Fruit fly (Drosophila melanogaster) whole organism, prepupa: ENCODE data around the gene CG13063.

Experiments
- CG11294 ChIP-seq: fragments of 200-800 bp; sonication (Bioruptor generic); IDR thresholded peaks from 2 replicates; pipeline ENCODE4 v1.3.6; 2022; ENCODE audit warnings: missing biosample characterization, missing genetic modification characterization
- CG1621 ChIP-seq: fragments of 200-800 bp; sonication (Bioruptor generic); optimal IDR thresholded peaks from 3 replicates; lab custom pipeline; 2018; ENCODE audit warnings: missing biosample characterization, mild to moderate bottlenecking, missing genetic modification characterization
- CG32006 ChIP-seq: fragments of 200-800 bp; sonication (Bioruptor generic); optimal IDR thresholded peaks from 3 replicates; lab custom pipeline; 2017; ENCODE audit warnings: missing biosample characterization, mild to moderate bottlenecking, missing genetic modification characterization
- CG3919 ChIP-seq: fragments of 200-800 bp; sonication (Bioruptor generic); optimal IDR thresholded peaks from 3 replicates; lab custom pipeline; 2016; ENCODE audit warnings: missing biosample characterization, missing genetic modification characterization
- Eip78C ChIP-seq: fragments of 200-800 bp; sonication (Bioruptor generic); peaks from one replicate; lab custom pipeline; 2016; ENCODE audit warnings: missing biosample characterization, missing genetic modification characterization
- Met ChIP-seq: fragments of 200-800 bp; sonication (Bioruptor generic); optimal IDR thresholded peaks from 3 replicates; lab custom pipeline; 2016; ENCODE audit warnings: missing biosample characterization, missing genetic modification characterization
- OdsH ChIP-seq: fragments of 200-800 bp; sonication (Bioruptor generic); optimal IDR thresholded peaks from 3 replicates; lab custom pipeline; 2016; ENCODE audit warnings: missing biosample characterization, missing genetic modification characterization
- fd85E ChIP-seq: fragments of 200-800 bp; sonication (Bioruptor generic); optimal IDR thresholded peaks from 3 replicates; lab custom pipeline; 2016; ENCODE audit warnings: missing biosample characterization, missing genetic modification characterization
- fkh ChIP-seq: fragments of 200-800 bp; sonication (Bioruptor generic); optimal IDR thresholded peaks from 3 replicates; lab custom pipeline; 2017; ENCODE audit warnings: missing biosample characterization, mild to moderate bottlenecking, missing genetic modification characterization, moderate library complexity
- salr ChIP-seq, 2 experiments: fragments of 200-800 bp; sonication (Bioruptor generic); optimal IDR thresholded peaks; 3 replicates each; lab custom pipeline; 2016 to 2018; ENCODE audit warnings: missing biosample characterization in 2 of 2, missing genetic modification characterization in 2 of 2, mild to moderate bottlenecking in 1 of 2
- ss ChIP-seq, 2 experiments: fragments of 200-800 bp; sonication (Bioruptor generic); optimal IDR thresholded peaks; 2 replicates in 1 of 2; 3 replicates in 1 of 2; lab custom pipeline; 2017 to 2018; ENCODE audit warnings: mild to moderate bottlenecking in 2 of 2, missing biosample characterization in 2 of 2, missing genetic modification characterization in 2 of 2, moderate library complexity in 1 of 2
- vri ChIP-seq: fragments of 200-800 bp; sonication (Bioruptor generic); optimal IDR thresholded peaks from 3 replicates; lab custom pipeline; 2016; ENCODE audit warnings: missing biosample characterization, mild to moderate bottlenecking, missing genetic modification characterization

The CG13063 gene

dm6 chr3L:16351770-16352429, 45.5 kb downstream of the CG13063 start, which contains the start of the genes Golgin104 and Tcs3:
Gene Golgin104, minus strand, starts transcription at chr3L:16351951.
Gene Tcs3, plus strand, starts transcription at chr3L:16351991.
- TF ChIP-seq fkh (GFP tag; lab: Kevin White, UChicago) (peak; percentile 99), CG32006 (GFP tag; lab: Kevin White, UChicago) (no peak), ss (GFP tag; optimal IDR thresholded peaks at IDR 0.05; lab: Kevin White, UChicago) (no peak), CG3919 (GFP tag; lab: Kevin White, UChicago) (no peak)

- no peak for TF ChIP-seq OdsH (GFP tag; lab: Kevin White, UChicago)
- TF ChIP-seq salr (GFP tag; optimal IDR thresholded peaks at IDR 0.05; lab: Kevin White, UChicago) = no peak
- no peak for TF ChIP-seq CG1621 (tag; lab: Kevin White, UChicago)
- no peak for TF ChIP-seq CG11294 (GFP tag; lab: Robert Waterston, UW)
- TF ChIP-seq fd85E (GFP tag; lab: Kevin White, UChicago) = no peak
- TF ChIP-seq Eip78C = peak; percentile 1
- TF ChIP-seq Met = no peak
These were observed 47.8 kb downstream of the CG13063 start, which contains the start of gene Pdh for dm6 chr3L:16354197-16354596. Gene Pdh, minus strand, starts transcription at chr3L:16354297.

dm6 chr3L:16356171-16356765, 49.9 kb downstream of the CG13063 start:
- TF ChIP-seq fkh (GFP tag; lab: Kevin White, UChicago) = peak; percentile 62
- TF ChIP-seq vri (GFP tag; lab: Kevin White, UChicago) = peak; percentile 72
- peak; percentile 40 for TF ChIP-seq Eip78C
- no peak for TF ChIP-seq CG3919 (GFP tag; lab: Kevin White, UChicago)
- TF ChIP-seq, all 60 proteins: peak for 3
